Fruit fly (Drosophila melanogaster): Measurements from ENCODE around the gene CG6738.

DNA sequence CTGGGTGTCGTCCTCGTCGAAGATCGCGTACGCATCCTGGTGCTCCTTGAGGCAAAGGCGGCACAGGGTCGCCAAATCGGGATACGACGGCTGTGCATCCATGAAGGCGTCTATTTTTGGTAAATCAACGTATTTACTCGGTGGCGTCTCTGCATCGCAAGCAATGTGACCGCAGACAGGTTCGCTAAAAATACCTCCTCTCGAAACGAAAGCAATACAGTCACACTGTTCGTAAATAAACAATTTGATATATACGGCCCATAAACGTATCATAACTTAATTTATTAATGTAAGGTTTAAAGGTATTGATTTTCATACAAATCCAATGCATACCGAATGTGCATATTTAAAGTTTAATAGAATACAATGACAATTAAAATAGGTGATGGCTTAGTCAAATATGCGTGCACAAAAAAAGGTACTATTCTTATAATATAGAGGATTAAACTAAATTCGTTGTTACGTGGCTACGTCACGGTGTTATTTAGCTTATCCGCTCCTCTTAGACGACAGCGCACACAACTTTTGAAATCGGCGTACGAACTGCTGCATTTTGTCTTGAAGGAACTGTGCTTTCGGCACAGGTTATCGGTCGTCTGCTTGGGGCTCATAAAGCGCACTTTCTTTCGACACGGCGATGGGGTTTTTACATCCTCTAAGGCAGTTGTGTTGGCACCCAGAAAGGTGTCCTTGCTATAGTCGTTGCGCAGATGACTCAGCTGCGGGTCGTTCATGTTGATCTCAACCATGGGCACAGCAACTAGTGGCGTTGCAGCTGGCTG, 27.1 kb downstream of the CG6738 start, which contains the start of gene CG31365:
- TF ChIP-seq Eip93F (GFP tag; optimal IDR thresholded peaks at IDR 0.05) = no peak
- no peak for TF ChIP-seq Blimp-1 (GFP tag; optimal IDR thresholded peaks at IDR 0.05)
- no peak for TF ChIP-seq Met (GFP tag; optimal IDR thresholded peaks at IDR 0.05)
- TF ChIP-seq fd59A (GFP tag; optimal IDR thresholded peaks at IDR 0.05) = no peak
- TF ChIP-seq Hr39 (GFP tag; optimal IDR thresholded peaks at IDR 0.05) = peak; percentile 15
- TF ChIP-seq fkh (GFP tag; optimal IDR thresholded peaks at IDR 0.05) = peak; percentile 99
- no peak for TF ChIP-seq CG10669 (GFP tag; optimal IDR thresholded peaks at IDR 0.05)
- TF ChIP-seq ss (GFP tag; optimal IDR thresholded peaks at IDR 0.05) = no peak
